Worm (Caenorhabditis elegans) whole organism, early embryonic: Measurements from ENCODE around the gene C14A6.3.

Source experiments
- B0310.2 ChIP-seq: sonication (generic microtip); optimal IDR thresholded peaks from 2 replicates; lab custom pipeline; 2016; ENCODE audit warnings: mild to moderate bottlenecking, missing genetic modification characterization, missing compliant biosample characterization
- F13C5.2 ChIP-seq: sonication (generic microtip); optimal IDR thresholded peaks from 2 replicates; lab custom pipeline; 2017; ENCODE audit warnings: mild to moderate bottlenecking, missing genetic modification characterization, inconsistent platforms, missing compliant biosample characterization
- aly-1 ChIP-seq: sonication (generic microtip); optimal IDR thresholded peaks from 2 replicates; lab custom pipeline; 2016; ENCODE audit warnings: missing genetic modification characterization, missing compliant biosample characterization
- ama-1 ChIP-seq: fragments of 150-350 bp; optimal IDR thresholded peaks from 2 replicates; lab custom pipeline; 2014
- ceh-13 ChIP-seq: fragments of 200-800 bp; sonication (Bioruptor generic); optimal IDR thresholded peaks from 2 replicates; lab custom pipeline; 2018; ENCODE audit warnings: mild to moderate bottlenecking, missing genetic modification characterization, missing compliant biosample characterization
- ceh-36 ChIP-seq: sonication (generic microtip); optimal IDR thresholded peaks from 2 replicates; lab custom pipeline; 2016; ENCODE audit warnings: missing genetic modification characterization, inconsistent platforms, missing compliant biosample characterization
- ets-7 ChIP-seq: sonication (generic microtip); optimal IDR thresholded peaks from 2 replicates; lab custom pipeline; 2016; ENCODE audit warnings: missing genotype, missing genetic modification characterization, missing compliant biosample characterization
- flt-1 ChIP-seq: fragments of 200-800 bp; sonication (Bioruptor generic); IDR thresholded peaks from 2 replicates; pipeline ENCODE4 v1.3.6; 2022; ENCODE audit warnings: missing genetic modification characterization, missing compliant biosample characterization
- hmbx-1 ChIP-seq: sonication (generic microtip); optimal IDR thresholded peaks from 2 replicates; lab custom pipeline; 2016; ENCODE audit warnings: mild to moderate bottlenecking, missing genetic modification characterization, missing compliant biosample characterization
- hmg-4 ChIP-seq: fragments of 200-800 bp; sonication (Bioruptor generic); optimal IDR thresholded peaks from 2 replicates; lab custom pipeline; 2018; ENCODE audit warnings: mild to moderate bottlenecking, missing genetic modification characterization, missing compliant biosample characterization
- hnd-1 ChIP-seq: sonication (generic microtip); optimal IDR thresholded peaks from 2 replicates; lab custom pipeline; 2016; ENCODE audit warnings: missing genetic modification characterization, missing compliant biosample characterization
- pes-1 ChIP-seq: fragments of 200-800 bp; sonication (Bioruptor generic); IDR thresholded peaks from 2 replicates; pipeline ENCODE4 v1.3.6; 2022; ENCODE audit warnings: missing genetic modification reagents, missing genetic modification characterization, missing compliant biosample characterization
- scrt-1 ChIP-seq: fragments of 200-800 bp; sonication (Bioruptor generic); IDR thresholded peaks from 2 replicates; pipeline ENCODE4 v1.3.6; 2022; ENCODE audit warnings: missing genetic modification characterization, missing compliant biosample characterization
- sea-1 ChIP-seq: fragments of 200-800 bp; sonication (Bioruptor generic); conservative IDR thresholded peaks from 2 replicates; pipeline ENCODE4 v1.3.6; 2022; ENCODE audit warnings: missing genetic modification characterization, missing compliant biosample characterization
- tbx-11 ChIP-seq: fragments of 200-800 bp; sonication (Bioruptor generic); IDR thresholded peaks from 2 replicates; pipeline ENCODE4 v1.3.6; 2022; ENCODE audit warnings: missing genetic modification characterization, missing compliant biosample characterization
- tbx-37 ChIP-seq: fragments of 200-800 bp; sonication (Bioruptor generic); conservative IDR thresholded peaks from 2 replicates; pipeline ENCODE4 v1.3.6; 2022; ENCODE audit warnings: missing genetic modification reagents, missing genetic modification characterization, missing compliant biosample characterization
- tra-4 ChIP-seq: sonication (generic microtip); optimal IDR thresholded peaks from 2 replicates; lab custom pipeline; 2017; ENCODE audit warnings: missing genetic modification characterization, missing compliant biosample characterization

Gene C14A6.3

ce11 chrV:18141161-18141560, 5.0 kb upstream of the C14A6.3 start, which contains the start of gene Y37H2A.11:
Y37H2A.11 (plus strand) TSS chrV:18141461.
- TF ChIP-seq scrt-1 (GFP tag; lab: Robert Waterston, UW), result no peak
- no peak for TF ChIP-seq tbx-11
- TF ChIP-seq B0310.2 (tag; lab: Kevin White, UChicago), result no peak
- TF ChIP-seq ceh-13 (GFP tag; lab: Kevin White, UChicago), result no peak
- no peak for TF ChIP-seq pes-1 (GFP tag; lab: Robert Waterston, UW)

DNA sequence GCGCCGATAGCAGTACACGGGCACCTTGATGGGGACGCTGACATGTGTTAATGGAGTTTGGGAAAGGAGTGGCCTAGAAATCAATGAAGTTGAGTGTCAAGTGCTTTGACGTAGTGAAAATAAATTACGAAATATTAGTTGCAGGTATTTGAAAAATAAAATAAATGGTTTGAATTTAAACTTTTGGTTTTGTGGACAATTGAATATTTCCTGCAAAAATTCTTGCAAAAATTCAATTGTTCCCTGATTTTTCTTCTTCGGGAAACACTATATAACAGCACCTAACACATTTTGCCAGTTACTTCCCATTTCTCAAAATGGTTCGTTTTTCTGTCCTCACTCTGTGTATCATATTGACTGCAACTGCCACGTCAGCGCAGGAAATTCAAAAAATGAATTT, 3.6 kb upstream of the C14A6.3 start, which contains the start of gene Y37H2A.13:
Y37H2A.13 (plus strand) TSS at position 301 of the 400 bp plus-strand sequence.
- TF ChIP-seq ceh-36, result no peak
- no peak for TF ChIP-seq tbx-37 (GFP tag; lab: Robert Waterston, UW)
- TF ChIP-seq sea-1 (GFP tag; lab: Robert Waterston, UW), result no peak
- no peak for TF ChIP-seq ceh-13 (GFP tag; lab: Kevin White, UChicago)
- no peak for TF ChIP-seq ets-7 (tag; lab: Kevin White, UChicago)
- no peak for TF ChIP-seq flt-1
- TF ChIP-seq ama-1 (lab: Kevin White, UChicago), result no peak
- no peak for TF ChIP-seq F13C5.2 (tag; lab: Kevin White, UChicago)
- TF ChIP-seq hmbx-1 (tag; lab: Kevin White, UChicago), result no peak
- TF ChIP-seq scrt-1 (GFP tag; lab: Robert Waterston, UW), result no peak
- no peak for TF ChIP-seq tbx-11
- no peak for TF ChIP-seq B0310.2 (tag; lab: Kevin White, UChicago)
- no peak for TF ChIP-seq tra-4 (tag; lab: Kevin White, UChicago)
- no peak for TF ChIP-seq hmg-4 (GFP tag; lab: Kevin White, UChicago)

ce11 chrV:18143445-18143844, 2.7 kb upstream of the C14A6.3 start, which contains the start of gene Y37H2A.14:
Y37H2A.14 (plus strand) TSS chrV:18143745.
- no peak for TF ChIP-seq scrt-1 (GFP tag; lab: Robert Waterston, UW)
- no peak for TF ChIP-seq F13C5.2 (tag; lab: Kevin White, UChicago)
- TF ChIP-seq ceh-13 (GFP tag; lab: Kevin White, UChicago), result no peak

- TF ChIP-seq ets-7 (tag; lab: Kevin White, UChicago) (no peak), hmg-4 (GFP tag; lab: Kevin White, UChicago) (no peak), ceh-13 (GFP tag; lab: Kevin White, UChicago) (no peak), flt-1 (no peak), hnd-1 (no peak), aly-1 (tag; lab: Kevin White, UChicago) (no peak), tbx-37 (GFP tag; lab: Robert Waterston, UW) (no peak), pes-1 (GFP tag; lab: Robert Waterston, UW) (no peak), ama-1 (lab: Kevin White, UChicago) (no peak), hmbx-1 (tag; lab: Kevin White, UChicago) (no peak), ceh-36 (no peak), tra-4 (tag; lab: Kevin White, UChicago) (no peak), tbx-11 (no peak), scrt-1 (GFP tag; lab: Robert Waterston, UW) (no peak), B0310.2 (tag; lab: Kevin White, UChicago) (no peak), F13C5.2 (tag; lab: Kevin White, UChicago) (no peak), sea-1 (GFP tag; lab: Robert Waterston, UW) (no peak)
Observed at ce11 chrV:18144442-18144841, 1.7 kb upstream of the C14A6.3 start.

DNA sequence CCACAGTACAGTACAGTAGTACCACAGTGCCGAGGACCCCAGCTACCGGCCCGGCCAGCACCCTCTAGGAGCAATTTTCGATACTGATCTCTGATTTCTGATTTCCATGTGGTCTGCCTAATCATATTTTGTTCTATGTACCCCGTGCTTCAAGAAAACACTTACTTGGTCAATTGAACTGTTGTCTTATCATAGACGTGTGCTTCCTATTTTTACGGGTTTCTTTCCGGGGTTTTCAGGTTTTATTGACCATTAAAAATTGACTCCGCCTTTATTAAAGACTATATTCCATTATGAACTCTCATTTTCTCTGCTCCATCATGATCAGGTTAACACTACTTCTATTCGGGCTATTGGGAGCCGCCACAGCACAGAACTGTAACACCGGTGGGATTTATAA, 11.5 kb downstream of the C14A6.3 start, which contains the start of gene clec-48:
clec-48 (plus strand) TSS at position 320 of the 400 bp plus-strand sequence.
- no peak for TF ChIP-seq pes-1 (GFP tag; lab: Robert Waterston, UW)
- TF ChIP-seq F13C5.2 (tag; lab: Kevin White, UChicago), result no peak
- TF ChIP-seq ceh-36, result no peak
- TF ChIP-seq aly-1 (tag; lab: Kevin White, UChicago), result no peak
- TF ChIP-seq hmg-4 (GFP tag; lab: Kevin White, UChicago), result no peak
- TF ChIP-seq ceh-13 (GFP tag; lab: Kevin White, UChicago), result no peak
- TF ChIP-seq scrt-1 (GFP tag; lab: Robert Waterston, UW), result no peak
- TF ChIP-seq ets-7 (tag; lab: Kevin White, UChicago), result no peak
- TF ChIP-seq tra-4 (tag; lab: Kevin White, UChicago), result no peak
- TF ChIP-seq hmbx-1 (tag; lab: Kevin White, UChicago), result no peak
- TF ChIP-seq hnd-1, result no peak
- TF ChIP-seq tbx-37 (GFP tag; lab: Robert Waterston, UW), result no peak
- TF ChIP-seq B0310.2 (tag; lab: Kevin White, UChicago), result no peak
- no peak for TF ChIP-seq tbx-11
- no peak for TF ChIP-seq ama-1 (lab: Kevin White, UChicago)
- no peak for TF ChIP-seq flt-1

DNA sequence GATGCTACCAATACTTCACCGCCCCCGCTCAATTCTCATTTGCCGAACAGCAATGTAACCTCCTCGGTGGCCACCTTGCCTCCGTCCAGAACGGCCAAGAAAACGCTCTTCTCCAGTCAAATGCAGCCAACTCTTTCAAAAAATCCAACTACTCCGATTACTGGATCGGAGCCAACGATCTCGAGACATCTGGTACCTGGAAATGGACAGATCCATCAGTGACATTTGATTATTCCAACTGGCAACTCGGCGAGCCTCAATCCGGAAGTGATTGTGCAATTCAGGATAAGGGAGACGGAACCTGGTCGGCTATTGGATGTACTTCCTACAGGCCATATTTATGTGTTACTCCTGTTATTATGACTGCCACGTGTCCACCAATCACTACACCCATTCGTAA, 12.0 kb downstream of the C14A6.3 start:
- no peak for TF ChIP-seq scrt-1 (GFP tag; lab: Robert Waterston, UW)
- TF ChIP-seq tbx-37 (GFP tag; lab: Robert Waterston, UW), result no peak
- TF ChIP-seq sea-1 (GFP tag; lab: Robert Waterston, UW), result no peak

DNA sequence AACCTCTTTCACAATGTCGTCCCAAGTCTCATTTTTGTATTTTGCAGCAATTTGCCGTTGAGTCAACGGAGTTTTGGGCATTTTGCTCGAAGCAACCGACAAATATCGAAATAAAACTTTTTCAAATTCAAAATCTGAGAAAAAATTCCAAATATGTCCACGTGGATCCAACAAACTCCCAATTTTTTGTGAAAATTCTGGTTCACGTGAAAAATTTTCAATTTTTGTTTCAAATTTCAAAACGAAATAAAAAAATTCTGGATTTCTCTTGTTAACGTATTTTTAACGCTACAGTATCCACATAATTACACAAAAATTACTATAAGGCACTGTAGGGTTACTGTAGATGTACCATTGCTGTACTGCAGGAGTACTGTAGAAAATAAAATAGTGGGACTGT, 15.1 kb downstream of the C14A6.3 start, which contains the start of gene C14A6.13:
C14A6.13 (minus strand) TSS at position 101 of the 400 bp plus-strand sequence.
- no peak for TF ChIP-seq ets-7 (tag; lab: Kevin White, UChicago)
- TF ChIP-seq hmg-4 (GFP tag; lab: Kevin White, UChicago), result no peak
- TF ChIP-seq flt-1, result no peak
- no peak for TF ChIP-seq sea-1 (GFP tag; lab: Robert Waterston, UW)
- no peak for TF ChIP-seq ceh-36
- no peak for TF ChIP-seq ama-1 (lab: Kevin White, UChicago)
- no peak for TF ChIP-seq ceh-13 (GFP tag; lab: Kevin White, UChicago)
- no peak for TF ChIP-seq hmbx-1 (tag; lab: Kevin White, UChicago)
- no peak for TF ChIP-seq pes-1 (GFP tag; lab: Robert Waterston, UW)
- no peak for TF ChIP-seq tbx-37 (GFP tag; lab: Robert Waterston, UW)
- no peak for TF ChIP-seq hnd-1
- TF ChIP-seq B0310.2 (tag; lab: Kevin White, UChicago), result no peak
